Worm (Caenorhabditis elegans) whole organism, mixed stage, embryonic: ENCODE data around the gene nhr-181.

Source experiments
- mab-5 ChIP-seq: fragments of 150-350 bp; optimal IDR thresholded peaks from 2 replicates; lab custom pipeline; 2014; ENCODE audit warnings: missing biosample characterization, missing genetic modification characterization
- tbx-8 ChIP-seq: fragments of 200-800 bp; sonication (Bioruptor generic); optimal IDR thresholded peaks from 2 replicates; lab custom pipeline; 2018; ENCODE audit warnings: mild to moderate bottlenecking, missing genetic modification characterization, moderate library complexity, missing compliant biosample characterization
- unc-62 ChIP-seq: fragments of 150-350 bp; optimal IDR thresholded peaks from 2 replicates; lab custom pipeline; 2014; ENCODE audit warnings: missing biosample characterization, missing genetic modification reagents, missing genetic modification characterization

- no peak for TF ChIP-seq unc-62 (GFP tag; lab: Kevin White, UChicago)
- no peak for TF ChIP-seq tbx-8
- no peak for TF ChIP-seq mab-5 (tag; lab: Kevin White, UChicago)
These were observed 19.8 kb downstream of the nhr-181 start, which contains the start of gene srw-133 for ce11 chrV:4114627-4115026.
